Fruit fly (Drosophila melanogaster) whole organism, larva: ENCODE data around the gene CG12880.

ENCODE experiments used
- noc ChIP-seq: fragments of 200-800 bp; sonication (Bioruptor generic); optimal IDR thresholded peaks from 3 replicates; lab custom pipeline; 2019; ENCODE audit warnings: missing biosample characterization, mild to moderate bottlenecking, missing genetic modification characterization, moderate library complexity

CG12880 gene

dm6 chr3R:27685539-27686012 lies at the start of gene CG12880:
Gene CG12880, plus strand, starts transcription at chr3R:27685962.
- no peak for TF ChIP-seq noc (tag; lab: Kevin White, UChicago)

dm6 chr3R:27636010-27636584 lies 49.7 kb upstream of the CG12880 start, which contains the start of the genes CG5611 and Mtl:
Gene CG5611, minus strand, starts transcription at chr3R:27636060.
Gene Mtl, plus strand, starts transcription at chr3R:27636412.
- TF ChIP-seq noc (tag; lab: Kevin White, UChicago): peak; percentile 100

dm6 chr3R:27636720-27637119 lies 49.0 kb upstream of the CG12880 start:
- no peak for TF ChIP-seq noc (tag; lab: Kevin White, UChicago)

- TF ChIP-seq noc (tag; lab: Kevin White, UChicago): no peak
Measured at dm6 chr3R:27637264-27637860, 48.4 kb upstream of the CG12880 start.

dm6 chr3R:27643080-27643479 lies 42.7 kb upstream of the CG12880 start:
- no peak for TF ChIP-seq noc (tag; lab: Kevin White, UChicago)

dm6 chr3R:27647817-27648216 lies 37.9 kb upstream of the CG12880 start:
- TF ChIP-seq noc (tag; lab: Kevin White, UChicago): no peak

dm6 chr3R:27651710-27652109 lies 34.1 kb upstream of the CG12880 start:
- TF ChIP-seq noc (tag; lab: Kevin White, UChicago): no peak

- TF ChIP-seq noc (tag; lab: Kevin White, UChicago): no peak
Measured at dm6 chr3R:27652156-27652810, 33.5 kb upstream of the CG12880 start, which contains the start of gene RpS10a. Gene RpS10a, plus strand, starts transcription at chr3R:27652760.

- no peak for TF ChIP-seq noc (tag; lab: Kevin White, UChicago)
Measured at dm6 chr3R:27655109-27655508, 30.7 kb upstream of the CG12880 start.

- no peak for TF ChIP-seq noc (tag; lab: Kevin White, UChicago)
Measured at dm6 chr3R:27656686-27657535, 28.9 kb upstream of the CG12880 start, which contains the start of gene tau. Gene tau, minus strand, starts transcription at chr3R:27656996.

- no peak for TF ChIP-seq noc (tag; lab: Kevin White, UChicago)
Measured at dm6 chr3R:27660127-27660579, 25.6 kb upstream of the CG12880 start, which contains the start of gene Mlc1. Gene Mlc1, minus strand, starts transcription at chr3R:27660177.

dm6 chr3R:27661389-27661788 lies 24.4 kb upstream of the CG12880 start:
- TF ChIP-seq noc (tag; lab: Kevin White, UChicago): no peak

dm6 chr3R:27661971-27662489 lies 23.7 kb upstream of the CG12880 start, which contains the start of gene unc80:
Gene unc80, plus strand, starts transcription at chr3R:27662439.
- no peak for TF ChIP-seq noc (tag; lab: Kevin White, UChicago)

dm6 chr3R:27662857-27663256 lies 22.9 kb upstream of the CG12880 start:
- TF ChIP-seq noc (tag; lab: Kevin White, UChicago): no peak

dm6 chr3R:27677174-27677726 lies 8.5 kb upstream of the CG12880 start, which contains the start of gene Hsdl2:
Gene Hsdl2, plus strand, starts transcription at chr3R:27677522.
- TF ChIP-seq noc (tag; lab: Kevin White, UChicago): no peak
